Worm (Caenorhabditis elegans) whole organism, L2 larva: ENCODE measurements around the gene cogc-2.

Source experiments
- ceh-16 ChIP-seq: fragments of 150-350 bp; optimal IDR thresholded peaks from 2 replicates; lab custom pipeline; 2014; ENCODE audit warnings: missing biosample characterization, missing genetic modification characterization
- fos-1 ChIP-seq: fragments of 150-350 bp; optimal IDR thresholded peaks from 2 replicates; lab custom pipeline; 2014; ENCODE audit warnings: missing biosample characterization, missing genetic modification characterization
- sem-4 ChIP-seq: fragments of 150-350 bp; optimal IDR thresholded peaks from 2 replicates; lab custom pipeline; 2014; ENCODE audit warnings: missing biosample characterization, missing genetic modification reagents, missing genetic modification characterization
- ztf-11 ChIP-seq: sonication (generic microtip); optimal IDR thresholded peaks from 2 replicates; lab custom pipeline; 2017; ENCODE audit warnings: missing biosample characterization, missing genetic modification characterization

ce11 chrIV:7023004-7023403 is 16.4 kb downstream of the cogc-2 start:
- TF ChIP-seq ceh-16 (tag; lab: Kevin White, UChicago) (no peak), ztf-11 (tag; lab: Kevin White, UChicago) (no peak), fos-1 (tag; lab: Kevin White, UChicago) (peak; percentile 70), sem-4 (peak; percentile 82)
